Worm (Caenorhabditis elegans): ENCODE measurements around the gene pgap-3.
"Not testable (repeated sequence)": the region's sequence is repeated elsewhere in the genome, so short reads cannot be mapped to it uniquely, and the experiment has no call there.

pgap-3 gene

DNA sequence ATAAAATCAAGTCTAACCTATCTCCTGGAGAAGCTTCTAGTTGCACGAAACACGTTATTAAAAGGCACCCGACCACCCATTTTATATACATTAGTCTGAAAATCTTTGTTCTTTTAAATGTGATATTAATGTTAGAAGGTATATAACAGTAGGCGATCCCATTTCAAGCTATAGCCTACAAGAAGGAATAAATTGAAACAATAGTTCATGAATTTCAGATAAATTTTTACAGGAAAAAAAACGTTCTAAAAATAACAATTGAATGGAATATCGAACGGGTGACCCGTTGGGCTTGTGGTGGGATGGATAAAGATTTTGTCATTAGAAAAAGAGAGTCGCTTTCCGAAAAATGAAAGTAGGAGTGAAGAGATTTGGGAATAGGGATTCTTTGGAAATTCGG lies at the start of gene pgap-3:
Gene pgap-3 (minus strand): TSS at position 101 of the 400 bp plus-strand sequence.
- TF ChIP-seq unc-42 (tag; optimal IDR thresholded peaks at IDR 0.05) = no peak
- TF ChIP-seq sox-2 (GFP tag; IDR thresholded peaks at IDR 0.05) = no peak

DNA sequence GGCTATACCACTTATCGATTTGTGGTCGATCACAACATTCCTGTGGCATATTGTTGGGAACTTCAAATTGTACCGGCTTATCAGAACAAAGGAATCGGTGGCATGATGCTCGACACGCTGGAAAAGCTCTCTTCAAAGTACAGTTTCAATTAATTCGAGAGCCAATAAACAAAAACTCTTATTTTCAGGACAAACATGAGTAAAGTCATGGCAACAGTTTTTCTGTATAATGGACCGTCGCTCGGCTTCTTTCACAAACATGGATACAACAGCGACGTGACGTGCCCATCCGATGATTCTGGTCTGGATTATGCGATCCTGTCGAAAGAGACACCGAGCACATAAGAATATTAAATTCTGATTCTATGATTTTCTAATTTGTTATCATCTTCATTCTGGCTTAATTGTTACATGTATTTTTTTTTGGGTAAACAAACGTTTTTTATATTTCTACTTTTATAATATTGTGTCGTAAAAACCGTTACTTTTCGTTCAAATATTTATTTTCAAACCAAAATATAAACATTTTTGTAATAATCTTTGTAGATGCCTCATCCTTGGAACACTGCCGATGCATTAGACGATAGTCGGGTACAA lies 48.9 kb upstream of the pgap-3 start, which contains the start of gene smut-1:
Gene smut-1 (plus strand): TSS at position 547 of the 597 bp plus-strand sequence.
- TF ChIP-seq ceh-22 (tag; optimal IDR thresholded peaks at IDR 0.05) = no peak
- TF ChIP-seq hlh-30 (tag; optimal IDR thresholded peaks at IDR 0.05; ENCODE audit: insufficient read depth) = no peak
- TF ChIP-seq pha-2 (tag; optimal IDR thresholded peaks at IDR 0.05) = no peak

- TF ChIP-seq K09A11.1 (tag; optimal IDR thresholded peaks at IDR 0.05; ENCODE audit: insufficient read depth) (no peak), hlh-15 (tag; optimal IDR thresholded peaks at IDR 0.05) (no peak)
These were observed 48.1 kb upstream of the pgap-3 start, which contains the start of gene Y38A10A.7 for ce11 chrV:6095829-6096228. Gene Y38A10A.7, plus strand, starts transcription at chrV:6096197.

DNA sequence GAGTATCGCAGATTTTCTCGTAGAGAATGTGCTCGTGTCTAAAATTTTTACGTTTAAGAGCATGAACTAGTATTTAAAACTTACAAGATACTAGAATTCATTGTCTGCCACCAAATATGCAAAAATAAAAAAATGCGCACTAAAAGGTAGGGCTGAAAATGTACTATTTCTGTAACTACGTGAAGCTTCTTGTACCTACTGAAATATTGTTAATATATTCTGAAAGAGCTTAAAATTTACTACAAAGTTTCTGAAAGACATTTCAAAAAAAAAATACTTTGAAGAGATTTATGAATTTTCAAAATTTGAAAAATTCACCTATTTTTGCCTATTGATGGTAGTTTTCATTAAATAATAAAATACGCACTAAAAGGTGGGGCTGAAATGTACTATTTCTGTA lies 22.2 kb upstream of the pgap-3 start, which contains the start of gene fbxa-214:
Gene fbxa-214 (minus strand): TSS at position 101 of the 400 bp plus-strand sequence.
- TF ChIP-seq lim-6, gmeb-2, dve-1 (tag; optimal IDR thresholded peaks at IDR 0.05): not testable (repeated sequence)

ce11 chrV:6067112-6067511 lies 19.4 kb upstream of the pgap-3 start, which contains the start of gene srh-10:
Gene srh-10, minus strand, starts transcription at chrV:6067140.
- TF ChIP-seq pha-4 (tag; optimal IDR thresholded peaks at IDR 0.05) (no peak), ceh-45 (GFP tag; IDR thresholded peaks at IDR 0.05) (no peak), K02D7.2 (tag; optimal IDR thresholded peaks at IDR 0.05) (no peak), lim-6 (tag; optimal IDR thresholded peaks at IDR 0.05) (no peak), lin-11 (tag; optimal IDR thresholded peaks at IDR 0.05) (no peak), fax-1 (tag; optimal IDR thresholded peaks at IDR 0.05) (no peak)

DNA sequence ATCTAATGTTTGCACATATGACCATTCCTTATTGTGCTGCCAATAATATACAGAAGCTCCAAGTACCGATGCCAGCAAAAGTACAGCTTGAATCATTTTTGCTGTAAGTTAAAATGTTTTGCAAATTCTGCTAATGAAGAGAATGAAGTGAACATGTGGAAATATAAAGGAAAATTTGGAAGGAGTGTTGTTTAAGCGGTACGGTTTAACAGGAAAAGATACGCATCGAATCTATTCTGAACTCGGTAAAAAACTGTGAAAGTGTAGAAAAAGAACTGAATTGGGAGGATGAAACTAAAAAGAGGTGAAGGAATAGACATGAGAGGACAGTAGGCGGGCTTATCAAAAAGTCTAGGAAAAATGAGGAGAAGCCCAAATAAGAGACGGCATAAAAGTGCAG lies 15.6 kb upstream of the pgap-3 start, which contains the start of gene Y38A10A.2:
Gene Y38A10A.2 (minus strand): TSS at position 101 of the 400 bp plus-strand sequence.
- no peak for TF ChIP-seq nhr-232 (tag; optimal IDR thresholded peaks at IDR 0.05)
- TF ChIP-seq Y22D7AL.16 (tag; optimal IDR thresholded peaks at IDR 0.05) = no peak
- no peak for TF ChIP-seq unc-86 (tag; optimal IDR thresholded peaks at IDR 0.05)
- no peak for TF ChIP-seq gmeb-2 (tag; optimal IDR thresholded peaks at IDR 0.05)
- TF ChIP-seq pag-3 (tag; optimal IDR thresholded peaks at IDR 0.05; ENCODE audit: borderline replicate concordance) = no peak
- TF ChIP-seq elt-2 (tag; optimal IDR thresholded peaks at IDR 0.05) = no peak
- no peak for TF ChIP-seq ceh-19 (GFP tag; optimal IDR thresholded peaks at IDR 0.05)
- no peak for TF ChIP-seq ceh-18 (tag; optimal IDR thresholded peaks at IDR 0.05)
- no peak for TF ChIP-seq ceh-48 (tag; optimal IDR thresholded peaks at IDR 0.05)
- TF ChIP-seq ceh-24 (tag; optimal IDR thresholded peaks at IDR 0.05) = no peak
- TF ChIP-seq dve-1 (tag; optimal IDR thresholded peaks at IDR 0.05) = no peak
- TF ChIP-seq pax-1 (tag; optimal IDR thresholded peaks at IDR 0.05) = no peak

ce11 chrV:6055289-6055688 lies 7.6 kb upstream of the pgap-3 start, which contains the start of gene srd-20:
Gene srd-20, plus strand, starts transcription at chrV:6055589.
- TF ChIP-seq ceh-22 (tag; optimal IDR thresholded peaks at IDR 0.05) = no peak
- no peak for TF ChIP-seq lin-11 (tag; optimal IDR thresholded peaks at IDR 0.05)
- TF ChIP-seq ceh-6 (GFP tag; optimal IDR thresholded peaks at IDR 0.05) = no peak
- TF ChIP-seq pag-3 (tag; optimal IDR thresholded peaks at IDR 0.05; ENCODE audit: borderline replicate concordance) = no peak
- no peak for TF ChIP-seq tbx-7 (tag; optimal IDR thresholded peaks at IDR 0.05)
- no peak for TF ChIP-seq gmeb-2 (tag; optimal IDR thresholded peaks at IDR 0.05)
